Worm (Caenorhabditis elegans): ENCODE measurements around the gene syd-9.

- TF ChIP-seq him-1 (tag; optimal IDR thresholded peaks at IDR 0.05) (peak; percentile 47), dao-5 (tag; optimal IDR thresholded peaks at IDR 0.05) (no peak)
These were observed 14.4 kb downstream of the syd-9 start for ce11 chrX:7232158-7232822.

Data from whole organism, L4/young adult.